Worm (Caenorhabditis elegans): ENCODE results near the gene pigw-1.

ce11 chrII:2864229-2864628 lies 20.5 kb downstream of the pigw-1 start, which contains the start of gene Y110A2AL.5:
- TF ChIP-seq tbx-37 (GFP tag; conservative IDR thresholded peaks at IDR 0.05) (no peak), hmg-4 (GFP tag; optimal IDR thresholded peaks at IDR 0.05) (no peak)

All from whole organism, early embryonic.